Worm (Caenorhabditis elegans) whole organism, L4/young adult: ENCODE results near the gene F47B8.18.

Experiments
- W03F9.2 ChIP-seq: fragments of 150-350 bp; optimal IDR thresholded peaks from 2 replicates; lab custom pipeline; 2014; ENCODE audit warnings: missing biosample characterization, missing genetic modification characterization
- dao-5 ChIP-seq: sonication (generic microtip); optimal IDR thresholded peaks from 2 replicates; lab custom pipeline; 2016; ENCODE audit warnings: missing genotype, missing genetic modification characterization, moderate library complexity, missing compliant biosample characterization
- him-1 ChIP-seq: sonication (generic microtip); optimal IDR thresholded peaks from 2 replicates; lab custom pipeline; 2016; ENCODE audit warnings: missing genotype, missing genetic modification reagents, missing genetic modification characterization, missing compliant biosample characterization

DNA sequence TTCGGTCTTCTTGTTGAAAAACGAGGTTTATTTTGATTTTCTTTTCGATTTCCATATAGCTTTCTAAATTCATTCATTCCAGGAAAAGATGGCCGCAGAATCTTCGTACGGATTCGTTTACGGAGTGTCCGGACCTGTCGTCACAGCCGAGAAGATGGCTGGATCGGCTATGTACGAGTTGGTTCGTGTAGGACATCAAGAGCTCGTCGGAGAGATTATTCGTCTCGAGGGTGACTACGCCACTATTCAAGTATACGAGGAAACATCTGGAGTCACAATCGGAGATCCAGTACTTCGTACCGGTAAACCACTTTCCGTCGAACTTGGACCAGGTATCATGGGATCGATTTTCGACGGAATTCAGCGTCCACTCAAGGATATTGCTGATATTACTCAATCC is 26.4 kb upstream of the F47B8.18 start, which contains the start of gene vha-13:
- TF ChIP-seq him-1 (tag; lab: Kevin White, UChicago) (no peak), W03F9.2 (no peak), dao-5 (no peak)
